Fruit fly (Drosophila melanogaster) whole organism, embryonic: ENCODE data around the gene CG42809.

ENCODE experiments used
- Atf-2 ChIP-seq: fragments of 200-800 bp; sonication (Bioruptor generic); optimal IDR thresholded peaks from 2 replicates; lab custom pipeline; 2016; ENCODE audit warnings: missing biosample characterization, missing genetic modification characterization
- CG10543 ChIP-seq: fragments of 200-800 bp; sonication (Bioruptor generic); optimal IDR thresholded peaks from 3 replicates; lab custom pipeline; 2017; ENCODE audit warnings: missing biosample characterization, mild to moderate bottlenecking, missing genetic modification characterization, moderate library complexity
- CG10959 ChIP-seq: fragments of 200-800 bp; sonication (Bioruptor generic); IDR thresholded peaks from 2 replicates; pipeline ENCODE4 v1.3.6; 2022; ENCODE audit warnings: missing biosample characterization, missing genetic modification characterization
- CG15601 ChIP-seq: fragments of 200-800 bp; sonication (Bioruptor generic); optimal IDR thresholded peaks from 3 replicates; lab custom pipeline; 2019; ENCODE audit warnings: missing biosample characterization, mild to moderate bottlenecking, missing genetic modification characterization, moderate library complexity
- CG15696 ChIP-seq: fragments of 200-800 bp; sonication (Bioruptor generic); optimal IDR thresholded peaks from 2 replicates; lab custom pipeline; 2019; ENCODE audit warnings: missing biosample characterization, mild to moderate bottlenecking, missing genetic modification characterization, moderate library complexity
- CG1647 ChIP-seq: fragments of 200-800 bp; sonication (Bioruptor generic); optimal IDR thresholded peaks from 3 replicates; lab custom pipeline; 2016; ENCODE audit warnings: missing biosample characterization, missing genetic modification characterization
- CG16815 ChIP-seq: fragments of 200-800 bp; sonication (Bioruptor generic); optimal IDR thresholded peaks from 3 replicates; lab custom pipeline; 2017; ENCODE audit warnings: missing biosample characterization, mild to moderate bottlenecking, missing genetic modification characterization
- CG1832 ChIP-seq: fragments of 200-800 bp; sonication (Bioruptor generic); optimal IDR thresholded peaks from 2 replicates; lab custom pipeline; 2017; ENCODE audit warnings: missing biosample characterization, mild to moderate bottlenecking, missing genetic modification characterization, inconsistent platforms
- CG18599 ChIP-seq: fragments of 200-800 bp; sonication (Bioruptor generic); optimal IDR thresholded peaks from 3 replicates; lab custom pipeline; 2017; ENCODE audit warnings: missing biosample characterization, missing genetic modification characterization, mild to moderate bottlenecking, moderate library complexity, missing genetic modification reagents
- CG2120 ChIP-seq: fragments of 200-800 bp; sonication (Bioruptor generic); optimal IDR thresholded peaks from 3 replicates; lab custom pipeline; 2016; ENCODE audit warnings: missing biosample characterization, missing genetic modification characterization
- CG34376 ChIP-seq: fragments of 200-800 bp; sonication (Bioruptor generic); optimal IDR thresholded peaks from 2 replicates; lab custom pipeline; 2018; ENCODE audit warnings: missing biosample characterization, mild to moderate bottlenecking, missing genetic modification characterization
- CG4360 ChIP-seq: fragments of 200-800 bp; sonication (Bioruptor generic); IDR thresholded peaks from 2 replicates; pipeline ENCODE4 v1.3.6; 2022; ENCODE audit warnings: missing biosample characterization, missing genetic modification characterization
- CG4617 ChIP-seq: fragments of 200-800 bp; sonication (Bioruptor generic); optimal IDR thresholded peaks from 3 replicates; lab custom pipeline; 2016; ENCODE audit warnings: missing biosample characterization, missing genetic modification characterization, borderline replicate concordance
- CG5953 ChIP-seq: fragments of 200-800 bp; sonication (Bioruptor generic); IDR thresholded peaks from 2 replicates; pipeline ENCODE4 v1.3.6; 2022; ENCODE audit warnings: missing biosample characterization, missing genetic modification characterization
- CG6175 ChIP-seq: fragments of 200-800 bp; sonication (Bioruptor generic); IDR thresholded peaks from 3 replicates; pipeline ENCODE4 v1.3.6; 2022; ENCODE audit warnings: missing biosample characterization, missing genetic modification characterization
- CG6689 ChIP-seq: fragments of 200-800 bp; sonication (Bioruptor generic); IDR thresholded peaks from 2 replicates; pipeline ENCODE4 v1.3.6; 2022; ENCODE audit warnings: missing biosample characterization, missing genetic modification characterization
- CG8290 ChIP-seq, 3 experiments: fragments of 200-800 bp; sonication (Bioruptor generic); optimal IDR thresholded peaks; 2 replicates each; lab custom pipeline; 2016 to 2019; ENCODE audit warnings: missing biosample characterization in 3 of 3, missing genetic modification characterization in 3 of 3, mild to moderate bottlenecking in 2 of 3, moderate library complexity in 1 of 3
- CG8765 ChIP-seq: fragments of 200-800 bp; sonication (Bioruptor generic); IDR thresholded peaks from 2 replicates; pipeline ENCODE4 v1.3.6; 2022; ENCODE audit warnings: missing biosample characterization, missing genetic modification characterization
- Dref ChIP-seq: fragments of 200-800 bp; sonication (Bioruptor generic); IDR thresholded peaks from 2 replicates; pipeline ENCODE4 v1.3.6; 2022; ENCODE audit warnings: missing biosample characterization, missing genetic modification characterization
- Ets65A ChIP-seq: fragments of 200-800 bp; sonication (Bioruptor generic); peaks from one replicate; lab custom pipeline; 2016; ENCODE audit warnings: missing biosample characterization, missing genetic modification characterization
- GATAe ChIP-seq: fragments of 200-800 bp; sonication (Bioruptor generic); conservative IDR thresholded peaks from 2 replicates; pipeline ENCODE4 v1.3.6; 2022; ENCODE audit warnings: missing biosample characterization, missing genetic modification characterization
- Hey ChIP-seq: fragments of 200-800 bp; sonication (Bioruptor generic); optimal IDR thresholded peaks from 3 replicates; lab custom pipeline; 2018; ENCODE audit warnings: missing biosample characterization, mild to moderate bottlenecking, missing genetic modification characterization
- HmgZ ChIP-seq: fragments of 200-800 bp; sonication (Bioruptor generic); optimal IDR thresholded peaks from 2 replicates; lab custom pipeline; 2018; ENCODE audit warnings: missing biosample characterization, mild to moderate bottlenecking, missing genetic modification characterization
- Hr78 ChIP-seq, 2 experiments: fragments of 200-800 bp in 1 of 2; fragments of >200 bp in 1 of 2; sonication (Bioruptor generic) in 1 of 2; optimal IDR thresholded peaks; 2 replicates each; lab custom pipeline; 2017 to 2019; ENCODE audit warnings: missing biosample characterization in 2 of 2, missing genetic modification characterization in 2 of 2, mild to moderate bottlenecking in 1 of 2, moderate library complexity in 1 of 2
- Lim3 ChIP-seq: fragments of 200-800 bp; sonication (Bioruptor generic); IDR thresholded peaks from 2 replicates; pipeline ENCODE4 v1.3.6; 2022; ENCODE audit warnings: missing biosample characterization, missing genetic modification characterization
- Oli ChIP-seq: fragments of 200-800 bp; sonication (Bioruptor generic); optimal IDR thresholded peaks from 2 replicates; lab custom pipeline; 2018; ENCODE audit warnings: missing biosample characterization, mild to moderate bottlenecking, missing genetic modification characterization, moderate library complexity
- Pdp1 ChIP-seq, 2 experiments: fragments of 200-800 bp; sonication (Bioruptor generic); optimal IDR thresholded peaks; 3 replicates each; lab custom pipeline; 2016; ENCODE audit warnings: missing biosample characterization in 2 of 2, missing genetic modification characterization in 2 of 2, mild to moderate bottlenecking in 1 of 2, moderate library complexity in 1 of 2
- Scr ChIP-seq: fragments of 200-800 bp; sonication (Bioruptor generic); IDR thresholded peaks from 2 replicates; pipeline ENCODE4 v1.3.6; 2022; ENCODE audit warnings: missing biosample characterization, missing genetic modification characterization; ENCODE audit not compliant: partially characterized antibody
- caup ChIP-seq: fragments of 200-800 bp; sonication (Bioruptor generic); optimal IDR thresholded peaks from 3 replicates; lab custom pipeline; 2017; ENCODE audit warnings: missing biosample characterization, mild to moderate bottlenecking, missing genetic modification characterization, moderate library complexity; ENCODE audit not compliant: severe bottlenecking
- chinmo ChIP-seq: fragments of 200-800 bp; sonication (Bioruptor generic); IDR thresholded peaks from 4 replicates; pipeline ENCODE4 v1.3.6; 2022; ENCODE audit warnings: missing biosample characterization, missing genetic modification characterization; ENCODE audit not compliant: partially characterized antibody
- cwo ChIP-seq: fragments of 200-800 bp; sonication (Bioruptor generic); optimal IDR thresholded peaks from 3 replicates; lab custom pipeline; 2017; ENCODE audit warnings: missing biosample characterization, missing genetic modification characterization, mild to moderate bottlenecking, moderate library complexity, missing genetic modification reagents
- exex ChIP-seq: fragments of 200-800 bp; sonication (Bioruptor generic); optimal IDR thresholded peaks from 4 replicates; lab custom pipeline; 2018; ENCODE audit warnings: missing biosample characterization, mild to moderate bottlenecking, missing genetic modification characterization, moderate library complexity
- gem ChIP-seq: fragments of 200-800 bp; sonication (Bioruptor generic); optimal IDR thresholded peaks from 2 replicates; lab custom pipeline; 2019; ENCODE audit warnings: missing biosample characterization, mild to moderate bottlenecking, missing genetic modification characterization, moderate library complexity
- grn ChIP-seq: fragments of 200-800 bp; sonication (Bioruptor generic); optimal IDR thresholded peaks from 3 replicates; lab custom pipeline; 2017; ENCODE audit warnings: missing biosample characterization, missing genetic modification characterization
- inv ChIP-seq: fragments of 200-800 bp; sonication (Bioruptor generic); IDR thresholded peaks from 2 replicates; pipeline ENCODE4 v1.3.6; 2022; ENCODE audit warnings: missing biosample characterization, missing genetic modification characterization; ENCODE audit not compliant: partially characterized antibody
- jumu ChIP-seq: fragments of 200-800 bp; sonication (Bioruptor generic); optimal IDR thresholded peaks from 3 replicates; lab custom pipeline; 2016; ENCODE audit warnings: missing biosample characterization, missing genetic modification characterization
- lab ChIP-seq: fragments of 200-800 bp; sonication (Bioruptor generic); optimal IDR thresholded peaks from 3 replicates; lab custom pipeline; 2017; ENCODE audit warnings: missing biosample characterization, missing genetic modification characterization, mild to moderate bottlenecking, moderate library complexity, missing genetic modification reagents
- mirr ChIP-seq: fragments of 200-800 bp; sonication (Bioruptor generic); optimal IDR thresholded peaks from 3 replicates; lab custom pipeline; 2018; ENCODE audit warnings: missing biosample characterization, mild to moderate bottlenecking, missing genetic modification characterization
- p53 ChIP-seq: fragments of 200-800 bp; sonication (Bioruptor generic); optimal IDR thresholded peaks from 2 replicates; lab custom pipeline; 2016; ENCODE audit warnings: missing biosample characterization, missing genetic modification characterization
- pho ChIP-seq: fragments of 200-800 bp; sonication (Bioruptor generic); optimal IDR thresholded peaks from 2 replicates; lab custom pipeline; 2016; ENCODE audit warnings: missing biosample characterization, missing genetic modification characterization
- sd ChIP-seq: fragments of 200-800 bp; sonication (Bioruptor generic); optimal IDR thresholded peaks from 3 replicates; lab custom pipeline; 2018; ENCODE audit warnings: missing biosample characterization, mild to moderate bottlenecking, missing genetic modification characterization, moderate library complexity
- sim ChIP-seq: fragments of 200-800 bp; sonication (Bioruptor generic); IDR thresholded peaks from 2 replicates; pipeline ENCODE4 v1.3.6; 2022; ENCODE audit warnings: missing biosample characterization, missing genetic modification characterization
- stc ChIP-seq: fragments of 200-800 bp; sonication (Bioruptor generic); IDR thresholded peaks from 2 replicates; pipeline ENCODE4 v1.3.6; 2022; ENCODE audit warnings: missing biosample characterization, missing genetic modification characterization
- sug ChIP-seq: fragments of 200-800 bp; optimal IDR thresholded peaks from 2 replicates; lab custom pipeline; 2019; ENCODE audit warnings: missing biosample characterization, mild to moderate bottlenecking, missing genetic modification characterization, moderate library complexity

CG42809 gene

DNA sequence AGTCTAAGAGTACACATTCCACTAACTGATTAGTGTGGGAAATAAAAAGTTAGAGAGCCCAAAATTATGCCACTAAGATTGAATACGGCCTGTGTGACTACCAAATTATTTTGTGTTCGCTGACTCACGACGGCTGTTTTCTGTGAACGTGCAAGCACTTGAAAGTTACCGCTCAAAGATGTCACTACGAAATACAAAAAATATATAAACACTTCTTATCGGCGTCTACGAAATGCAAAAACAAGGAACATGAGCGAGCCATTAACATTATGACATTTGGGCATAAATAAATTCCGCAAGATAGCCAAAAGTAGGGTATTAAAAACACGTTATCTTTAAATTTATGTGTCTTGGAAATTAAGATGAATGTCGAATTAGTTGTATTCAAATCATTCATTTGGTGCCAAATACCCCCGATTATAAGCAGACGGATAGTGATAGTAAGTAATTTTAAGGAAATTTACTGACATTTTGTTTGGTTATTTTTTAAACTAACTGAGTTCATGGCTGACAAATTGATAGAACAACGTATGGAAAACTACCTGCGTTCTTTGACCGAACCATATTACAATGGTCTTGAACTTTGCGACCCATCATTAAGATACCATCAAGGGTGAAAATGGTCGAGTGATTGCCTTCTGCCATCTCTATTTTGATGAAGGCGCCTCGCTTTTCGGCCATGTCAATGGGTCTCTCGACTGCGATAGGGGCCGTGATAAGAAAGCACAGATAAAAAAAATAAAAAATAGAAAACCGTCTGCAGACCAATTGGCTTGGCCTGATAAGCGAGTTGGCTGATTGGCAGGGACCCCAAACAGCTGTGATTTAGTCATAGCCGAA is 22.3 kb upstream of the CG42809 start, which contains the start of gene Tehao (continued):
- peak; percentile 81 for TF ChIP-seq sug
- TF ChIP-seq Hr78 (GFP tag; optimal IDR thresholded peaks at IDR 0.05; lab: Kevin White, UChicago) = peak in 1 of 2 experiments; percentile 78
- peak; percentile 74 for TF ChIP-seq grn (GFP tag; lab: Kevin White, UChicago)
- no peak for TF ChIP-seq Atf-2 (GFP tag; lab: Kevin White, UChicago)
- TF ChIP-seq CG1832 = no peak
- no peak for TF ChIP-seq Pdp1 (GFP tag; optimal IDR thresholded peaks at IDR 0.05; lab: Kevin White, UChicago)
- peak; percentile 20 for TF ChIP-seq CG2120 (GFP tag; lab: Kevin White, UChicago)
- TF ChIP-seq CG5953 = no peak
- no peak for TF ChIP-seq Dref
- TF ChIP-seq, all 482 proteins: peak for 11

DNA sequence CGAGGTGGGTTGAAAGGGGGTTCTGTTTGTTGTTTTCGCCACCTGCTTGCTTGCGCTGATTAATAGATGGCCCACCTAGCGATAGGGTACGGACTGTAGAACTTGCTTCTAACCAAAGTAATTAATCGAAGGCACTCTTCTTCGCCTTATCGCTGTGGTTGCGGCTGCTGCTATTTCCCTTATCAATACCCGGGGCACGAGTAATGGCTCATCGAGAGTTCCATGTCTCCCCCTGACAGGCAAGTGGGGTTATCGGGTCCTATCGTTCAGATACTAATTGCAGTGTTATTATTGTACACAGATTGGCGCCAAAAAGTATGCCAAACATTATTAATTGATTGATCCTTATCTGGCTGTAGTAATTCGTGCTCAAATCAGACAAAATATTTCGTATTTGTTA is 20.5 kb upstream of the CG42809 start:
- TF ChIP-seq Lim3 (GFP tag; lab: Robert Waterston, UW) = peak; percentile 73; the same call in 1 of the 2 replicates
- TF ChIP-seq grn (GFP tag; lab: Kevin White, UChicago) = peak; percentile 85
- peak; percentile 94 for TF ChIP-seq sug
- no peak for TF ChIP-seq pho (GFP tag; lab: Kevin White, UChicago)
- TF ChIP-seq stc = no peak
- TF ChIP-seq caup (GFP tag; lab: Kevin White, UChicago) = peak; percentile 35
- peak; percentile 91 for TF ChIP-seq mirr (GFP tag; lab: Kevin White, UChicago)
- peak; percentile 74 for TF ChIP-seq GATAe (GFP tag; lab: Robert Waterston, UW)
- 0 out of 4 replicates have a peak, but pooled peaks have one; percentile 50 for TF ChIP-seq chinmo (GFP tag; lab: Robert Waterston, UW)
- peak; percentile 55 for TF ChIP-seq sd
- TF ChIP-seq CG18599 (GFP tag; lab: Kevin White, UChicago) = peak; percentile 26
- TF ChIP-seq CG16815 (GFP tag; lab: Kevin White, UChicago) = no peak
- no peak for TF ChIP-seq CG8765 (GFP tag; lab: Robert Waterston, UW)
- peak; percentile 43 for TF ChIP-seq lab (GFP tag; lab: Kevin White, UChicago)
- TF ChIP-seq CG6175 (GFP tag; lab: Robert Waterston, UW) = 0 out of 3 replicates have a peak, but pooled peaks have one; percentile 32
- peak; percentile 12 for TF ChIP-seq CG10543 (GFP tag; lab: Kevin White, UChicago)
- TF ChIP-seq Hr78 (GFP tag; optimal IDR thresholded peaks at IDR 0.05; lab: Kevin White, UChicago) = peak in 1 of 2 experiments; percentile 16
- peak; percentile 86 for TF ChIP-seq CG34376 (GFP tag; lab: Kevin White, UChicago)
- peak; percentile 99 for TF ChIP-seq exex (tag; lab: Kevin White, UChicago)
- TF ChIP-seq Hey = peak; percentile 21
- peak; percentile 82 for TF ChIP-seq cwo (GFP tag; lab: Kevin White, UChicago)
- TF ChIP-seq CG15696 (tag; lab: Kevin White, UChicago) = no peak
- TF ChIP-seq, all 482 proteins: peak for 17

DNA sequence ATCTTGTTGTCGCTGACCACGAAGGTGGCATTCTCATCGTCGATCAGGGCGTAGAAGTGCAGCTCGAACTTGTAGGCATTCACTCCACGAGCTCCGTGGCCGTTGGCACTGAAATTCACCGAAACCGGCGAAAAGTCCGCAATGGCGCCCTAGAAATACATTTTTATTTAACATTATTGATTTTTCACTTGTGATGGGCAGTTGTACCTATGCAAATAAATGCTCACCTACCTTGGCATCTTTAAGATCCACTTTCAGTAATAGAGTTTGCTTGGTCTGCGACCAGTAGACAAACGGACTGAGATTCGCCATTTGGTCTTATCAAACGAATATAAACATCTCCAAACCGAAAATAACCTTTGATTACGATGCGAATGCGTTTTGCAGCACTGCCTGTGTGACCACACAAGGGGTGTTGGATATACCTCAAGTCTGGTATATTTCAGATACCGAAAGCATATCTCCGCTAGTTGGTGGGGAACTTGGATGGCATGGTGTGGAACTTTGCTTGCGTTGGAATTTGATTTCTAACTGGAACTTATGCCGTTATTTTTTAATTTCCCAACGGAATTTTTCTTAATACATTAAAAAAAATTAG is 11.9 kb upstream of the CG42809 start, which contains the start of gene Hacd2:
TSS of gene Hacd2 (minus strand) at position 403 of the 598 bp plus-strand sequence.
- TF ChIP-seq p53 (GFP tag; lab: Kevin White, UChicago) (peak; percentile 0), gem (tag; lab: Kevin White, UChicago) (no peak), CG15601 (tag; lab: Kevin White, UChicago) (no peak), CG6689 (no peak), HmgZ (tag; lab: Kevin White, UChicago) (peak; percentile 79), Ets65A (GFP tag; lab: Kevin White, UChicago) (peak; percentile 76), sim (GFP tag; lab: Robert Waterston, UW) (no peak), CG4360 (GFP tag; lab: Robert Waterston, UW) (no peak), CG10959 (GFP tag; lab: Robert Waterston, UW) (no peak), Oli (no peak), CG8290 (GFP tag; optimal IDR thresholded peaks at IDR 0.05; lab: Kevin White, UChicago) (no peak), CG8290 (tag; optimal IDR thresholded peaks at IDR 0.05; lab: Kevin White, UChicago) (peak in 1 of 2 experiments; percentile 78), jumu (GFP tag; lab: Kevin White, UChicago) (peak; percentile 10), Scr (GFP tag; lab: Robert Waterston, UW) (peak; percentile 46), CG4617 (peak; percentile 73), inv (GFP tag; lab: Robert Waterston, UW) (no peak), CG1647 (GFP tag; lab: Kevin White, UChicago) (peak; percentile 45)
